Worm (Caenorhabditis elegans) whole organism, L4/young adult: ENCODE results near the gene R13A5.10.
"Not testable (repeated sequence)": the region's sequence is repeated elsewhere in the genome, so short reads cannot be mapped to it uniquely, and the experiment has no call there.

Experiments used
- W03F9.2 ChIP-seq: fragments of 150-350 bp; optimal IDR thresholded peaks from 2 replicates; lab custom pipeline; 2014; ENCODE audit warnings: missing biosample characterization, missing genetic modification characterization
- dao-5 ChIP-seq: sonication (generic microtip); optimal IDR thresholded peaks from 2 replicates; lab custom pipeline; 2016; ENCODE audit warnings: missing genotype, missing genetic modification characterization, moderate library complexity, missing compliant biosample characterization
- him-1 ChIP-seq: sonication (generic microtip); optimal IDR thresholded peaks from 2 replicates; lab custom pipeline; 2016; ENCODE audit warnings: missing genotype, missing genetic modification reagents, missing genetic modification characterization, missing compliant biosample characterization

DNA sequence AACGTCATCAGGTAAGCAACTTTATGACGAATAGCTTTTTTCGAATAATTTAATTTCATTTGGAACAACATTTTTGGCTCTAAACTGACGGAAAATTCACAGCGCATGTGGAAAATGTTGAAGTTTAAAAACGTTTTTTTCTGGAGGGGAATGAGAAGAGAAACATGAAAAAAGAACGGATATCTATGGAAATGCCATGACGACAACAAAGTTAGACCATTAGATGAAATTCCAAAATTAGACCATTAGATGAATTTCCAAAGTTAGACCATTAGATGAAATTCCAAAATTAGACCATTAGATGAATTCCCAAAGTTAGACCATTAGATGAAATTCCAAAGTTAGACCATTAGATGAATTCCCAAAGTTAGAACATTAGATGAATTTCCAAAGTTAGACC is 11.7 kb upstream of the R13A5.10 start, which contains the start of gene Y80D4G.2:
- TF ChIP-seq him-1; W03F9.2; dao-5 (tag; lab: Kevin White, UChicago): not testable (repeated sequence)
